Fruit fly (Drosophila melanogaster) whole organism, embryonic: ENCODE data around the gene Arpc5.

Source experiments
- CG10147 ChIP-seq: fragments of 200-800 bp; sonication (Bioruptor generic); optimal IDR thresholded peaks from 2 replicates; lab custom pipeline; 2019; ENCODE audit warnings: missing biosample characterization, mild to moderate bottlenecking, missing genetic modification characterization, moderate library complexity
- CG11504 ChIP-seq: fragments of 200-800 bp; sonication (Bioruptor generic); optimal IDR thresholded peaks from 3 replicates; lab custom pipeline; 2019; ENCODE audit warnings: missing biosample characterization, mild to moderate bottlenecking, missing genetic modification characterization, moderate library complexity
- CG11695 ChIP-seq: fragments of 200-800 bp; sonication (Bioruptor generic); IDR thresholded peaks from 3 replicates; pipeline ENCODE4 v1.3.6; 2022; ENCODE audit warnings: missing biosample characterization, missing genetic modification characterization
- CG1233 ChIP-seq: fragments of 200-800 bp; sonication (Bioruptor generic); optimal IDR thresholded peaks from 4 replicates; lab custom pipeline; 2018; ENCODE audit warnings: missing biosample characterization, mild to moderate bottlenecking, missing genetic modification characterization
- CG13296 ChIP-seq: fragments of 200-800 bp; sonication (Bioruptor generic); optimal IDR thresholded peaks from 3 replicates; lab custom pipeline; 2018; ENCODE audit warnings: missing biosample characterization, mild to moderate bottlenecking, missing genetic modification characterization
- CG13424 ChIP-seq: fragments of 200-800 bp; sonication (Bioruptor generic); optimal IDR thresholded peaks from 2 replicates; lab custom pipeline; 2019; ENCODE audit warnings: missing biosample characterization, mild to moderate bottlenecking, missing genetic modification characterization, moderate library complexity
- CG13894 ChIP-seq: fragments of 200-800 bp; sonication (Bioruptor generic); optimal IDR thresholded peaks from 3 replicates; lab custom pipeline; 2018; ENCODE audit warnings: missing biosample characterization, mild to moderate bottlenecking, missing genetic modification characterization, moderate library complexity
- CG14441 ChIP-seq: fragments of 200-800 bp; sonication (Bioruptor generic); IDR thresholded peaks from 2 replicates; pipeline ENCODE4 v1.3.6; 2022; ENCODE audit warnings: missing biosample characterization, missing genetic modification characterization
- CG14667 ChIP-seq: fragments of 200-800 bp; sonication (Bioruptor generic); IDR thresholded peaks from 2 replicates; pipeline ENCODE4 v1.3.6; 2022; ENCODE audit warnings: missing biosample characterization, missing genetic modification characterization
- CG15269 ChIP-seq: fragments of 200-800 bp; sonication (Bioruptor generic); optimal IDR thresholded peaks from 2 replicates; lab custom pipeline; 2018; ENCODE audit warnings: missing biosample characterization, mild to moderate bottlenecking, missing genetic modification characterization, moderate library complexity
- CG15514 ChIP-seq: fragments of 200-800 bp; sonication (Bioruptor generic); optimal IDR thresholded peaks from 3 replicates; lab custom pipeline; 2017; ENCODE audit warnings: missing biosample characterization, missing genetic modification characterization, mild to moderate bottlenecking, moderate library complexity, missing genetic modification reagents
- CG16813 ChIP-seq: fragments of 200-800 bp; sonication (Bioruptor generic); IDR thresholded peaks from 3 replicates; pipeline ENCODE4 v1.3.6; 2022; ENCODE audit warnings: missing biosample characterization, missing genetic modification characterization; ENCODE audit not compliant: partially characterized antibody
- CG18011 ChIP-seq: fragments of 200-800 bp; sonication (Bioruptor generic); optimal IDR thresholded peaks from 2 replicates; lab custom pipeline; 2017; ENCODE audit warnings: missing biosample characterization, missing genetic modification characterization, mild to moderate bottlenecking, moderate library complexity, missing genotype
- CG18599 ChIP-seq: fragments of 200-800 bp; sonication (Bioruptor generic); optimal IDR thresholded peaks from 3 replicates; lab custom pipeline; 2017; ENCODE audit warnings: missing biosample characterization, missing genetic modification characterization, mild to moderate bottlenecking, moderate library complexity, missing genetic modification reagents
- CG2116 ChIP-seq: fragments of 200-800 bp; sonication (Bioruptor generic); optimal IDR thresholded peaks from 3 replicates; lab custom pipeline; 2018; ENCODE audit warnings: missing biosample characterization, mild to moderate bottlenecking, missing genetic modification characterization
- CG2120 ChIP-seq: fragments of 200-800 bp; sonication (Bioruptor generic); optimal IDR thresholded peaks from 3 replicates; lab custom pipeline; 2016; ENCODE audit warnings: missing biosample characterization, missing genetic modification characterization
- CG2678 ChIP-seq: fragments of 200-800 bp; sonication (Bioruptor generic); optimal IDR thresholded peaks from 3 replicates; lab custom pipeline; 2019; ENCODE audit warnings: missing biosample characterization, mild to moderate bottlenecking, missing genetic modification characterization, moderate library complexity
- CG2889 ChIP-seq: fragments of 200-800 bp; sonication (Bioruptor generic); IDR thresholded peaks from 3 replicates; pipeline ENCODE4 v1.3.6; 2022; ENCODE audit warnings: missing biosample characterization, missing genetic modification characterization
- CG32767 ChIP-seq: fragments of 200-800 bp; sonication (Bioruptor generic); IDR thresholded peaks from 2 replicates; pipeline ENCODE4 v1.3.6; 2022; ENCODE audit warnings: missing biosample characterization, missing genetic modification characterization
- CG3407 ChIP-seq: fragments of 200-800 bp; sonication (Bioruptor generic); optimal IDR thresholded peaks from 2 replicates; lab custom pipeline; 2018; ENCODE audit warnings: missing biosample characterization, mild to moderate bottlenecking, missing genetic modification characterization
- CG34224 ChIP-seq: fragments of 200-800 bp; sonication (Bioruptor generic); IDR thresholded peaks from 3 replicates; pipeline ENCODE4 v1.3.6; 2022; ENCODE audit warnings: missing biosample characterization, missing genetic modification characterization; ENCODE audit not compliant: partially characterized antibody
- CG34422 ChIP-seq: fragments of 200-800 bp; sonication (Bioruptor generic); IDR thresholded peaks from 3 replicates; pipeline ENCODE4 v1.3.6; 2022; ENCODE audit warnings: missing biosample characterization, missing genetic modification characterization
- CG3838 ChIP-seq: fragments of 200-800 bp; sonication (Bioruptor generic); optimal IDR thresholded peaks from 3 replicates; lab custom pipeline; 2016; ENCODE audit warnings: missing biosample characterization, missing genetic modification characterization
- CHES-1-like ChIP-seq: fragments of 200-800 bp; sonication (Bioruptor generic); optimal IDR thresholded peaks from 2 replicates; lab custom pipeline; 2016; ENCODE audit warnings: missing biosample characterization, missing genetic modification characterization
- Dp ChIP-seq: fragments of 200-800 bp; sonication (Bioruptor generic); optimal IDR thresholded peaks from 2 replicates; lab custom pipeline; 2018; ENCODE audit warnings: missing biosample characterization, mild to moderate bottlenecking, missing genetic modification characterization, moderate library complexity
- Hand ChIP-seq: fragments of 200-800 bp; sonication (Bioruptor generic); optimal IDR thresholded peaks from 2 replicates; lab custom pipeline; 2017; ENCODE audit warnings: mild to moderate bottlenecking, missing biosample characterization, missing genetic modification reagents, missing genetic modification characterization
- Hmr ChIP-seq: fragments of 200-800 bp; sonication (Bioruptor generic); optimal IDR thresholded peaks from 3 replicates; lab custom pipeline; 2017; ENCODE audit warnings: mild to moderate bottlenecking, missing biosample characterization, missing genetic modification reagents, missing genetic modification characterization
- Hr51 ChIP-seq, 2 experiments: fragments of 200-800 bp; sonication (Bioruptor generic); optimal IDR thresholded peaks; 2 replicates in 1 of 2; 3 replicates in 1 of 2; lab custom pipeline; 2016 to 2018; ENCODE audit warnings: missing biosample characterization in 2 of 2, missing genetic modification characterization in 2 of 2, mild to moderate bottlenecking in 1 of 2, moderate library complexity in 1 of 2
- Lhr ChIP-seq: fragments of 200-800 bp; sonication (Bioruptor generic); optimal IDR thresholded peaks from 3 replicates; lab custom pipeline; 2017; ENCODE audit warnings: mild to moderate bottlenecking, missing biosample characterization, missing genetic modification reagents, missing genetic modification characterization
- Pdp1 ChIP-seq, 2 experiments: fragments of 200-800 bp; sonication (Bioruptor generic); optimal IDR thresholded peaks; 3 replicates each; lab custom pipeline; 2016; ENCODE audit warnings: missing biosample characterization in 2 of 2, missing genetic modification characterization in 2 of 2, mild to moderate bottlenecking in 1 of 2, moderate library complexity in 1 of 2
- Rfx ChIP-seq: fragments of 200-800 bp; sonication (Bioruptor generic); IDR thresholded peaks from 2 replicates; pipeline ENCODE4 v1.3.6; 2022; ENCODE audit warnings: missing biosample characterization, missing genetic modification characterization
- Scr ChIP-seq: fragments of 200-800 bp; sonication (Bioruptor generic); IDR thresholded peaks from 2 replicates; pipeline ENCODE4 v1.3.6; 2022; ENCODE audit warnings: missing biosample characterization, missing genetic modification characterization; ENCODE audit not compliant: partially characterized antibody
- Sox102F ChIP-seq: fragments of 200-800 bp; sonication (Bioruptor generic); optimal IDR thresholded peaks from 2 replicates; lab custom pipeline; 2018; ENCODE audit warnings: missing biosample characterization, mild to moderate bottlenecking, missing genetic modification characterization, moderate library complexity
- caup ChIP-seq: fragments of 200-800 bp; sonication (Bioruptor generic); optimal IDR thresholded peaks from 3 replicates; lab custom pipeline; 2017; ENCODE audit warnings: missing biosample characterization, mild to moderate bottlenecking, missing genetic modification characterization, moderate library complexity; ENCODE audit not compliant: severe bottlenecking
- cg ChIP-seq: fragments of 200-800 bp; sonication (Bioruptor generic); optimal IDR thresholded peaks from 3 replicates; lab custom pipeline; 2019; ENCODE audit warnings: missing biosample characterization, mild to moderate bottlenecking, missing genetic modification characterization, moderate library complexity
- chif ChIP-seq, 2 experiments: fragments of 200-800 bp; sonication (Bioruptor generic); optimal IDR thresholded peaks; 3 replicates each; lab custom pipeline; 2016; ENCODE audit warnings: missing biosample characterization in 2 of 2, missing genetic modification characterization in 2 of 2
- dmrt99B ChIP-seq: fragments of 200-800 bp; sonication (Bioruptor generic); optimal IDR thresholded peaks from 2 replicates; lab custom pipeline; 2018; ENCODE audit warnings: missing biosample characterization, mild to moderate bottlenecking, missing genetic modification characterization, moderate library complexity
- fd102C ChIP-seq: fragments of 200-800 bp; sonication (Bioruptor generic); optimal IDR thresholded peaks from 2 replicates; lab custom pipeline; 2018; ENCODE audit warnings: missing biosample characterization, mild to moderate bottlenecking, missing genetic modification characterization, moderate library complexity
- gem ChIP-seq: fragments of 200-800 bp; sonication (Bioruptor generic); optimal IDR thresholded peaks from 2 replicates; lab custom pipeline; 2019; ENCODE audit warnings: missing biosample characterization, mild to moderate bottlenecking, missing genetic modification characterization, moderate library complexity
- grau ChIP-seq: fragments of 200-800 bp; optimal IDR thresholded peaks from 3 replicates; lab custom pipeline; 2019; ENCODE audit warnings: missing biosample characterization, mild to moderate bottlenecking, missing genetic modification characterization, moderate library complexity
- pan ChIP-seq, 4 experiments: fragments of >200 bp in 3 of 4; fragments of 200-800 bp in 1 of 4; sonication (Bioruptor generic) in 1 of 4; optimal IDR thresholded peaks in 3 of 4; IDR thresholded peaks in 1 of 4; 2 replicates each; pipeline versions ENCODE4 v1.3.6 to Lab custom; 2017 to 2022; ENCODE audit warnings: missing biosample characterization in 2 of 4, missing genetic modification characterization in 2 of 4, mixed read lengths in 1 of 4
- prd ChIP-seq, 3 experiments: fragments of >200 bp in 2 of 3; fragments of 200-800 bp in 1 of 3; sonication (Bioruptor generic) in 1 of 3; optimal IDR thresholded peaks in 2 of 3; IDR thresholded peaks in 1 of 3; 2 replicates in 2 of 3; 3 replicates in 1 of 3; pipeline versions ENCODE4 v1.3.6 to Lab custom; 2017 to 2022; ENCODE audit warnings: missing biosample characterization in 1 of 3, missing genetic modification characterization in 1 of 3
- sens ChIP-seq: fragments of 200-800 bp; sonication (Bioruptor generic); peaks from one replicate; lab custom pipeline; 2016; ENCODE audit warnings: missing biosample characterization, missing genetic modification characterization
- slbo ChIP-seq: fragments of 200-800 bp; sonication (Bioruptor generic); IDR thresholded peaks from 2 replicates; pipeline ENCODE4 v1.3.6; 2022; ENCODE audit warnings: missing biosample characterization, missing genetic modification characterization

Gene Arpc5

DNA sequence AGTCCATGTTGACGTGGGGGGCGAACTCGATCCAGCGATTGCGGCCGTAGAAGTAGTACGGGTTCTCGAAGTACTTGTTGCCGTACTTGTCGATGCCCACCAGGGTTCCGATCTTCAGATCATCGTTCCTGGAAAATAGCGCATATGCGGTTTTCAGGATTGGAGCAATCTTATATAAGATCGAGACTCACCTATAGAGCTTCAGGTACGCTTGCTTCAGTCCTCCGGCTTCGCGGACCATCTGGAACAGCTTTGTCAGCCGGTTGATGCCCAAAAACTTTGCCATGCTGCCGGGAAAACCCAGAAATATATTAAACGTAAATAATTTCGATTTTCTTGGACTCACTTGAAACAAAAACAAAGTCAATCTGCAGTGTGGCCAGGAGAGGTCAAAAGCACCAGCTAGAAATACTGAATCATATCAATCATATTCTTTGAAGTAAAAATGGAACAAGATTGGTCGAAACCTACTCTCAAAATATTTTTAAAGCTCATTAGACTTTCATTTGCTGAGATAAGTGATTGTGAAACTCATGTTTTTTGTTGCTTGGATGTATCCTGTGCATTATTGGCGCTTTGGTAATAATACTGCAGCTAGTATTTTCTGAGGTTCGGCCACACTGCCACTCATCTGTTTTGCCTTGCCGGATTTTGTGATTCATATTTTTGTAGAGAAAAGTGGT is at the start of gene Arpc5, which contains the start of gene ND-B17.2 (continued):
- TF ChIP-seq CG2116 (GFP tag; lab: Kevin White, UChicago): peak; percentile 23
- TF ChIP-seq Scr: peak; percentile 43; the same call in 1 of the 2 replicates
- peak; percentile 49 for TF ChIP-seq Lhr (GFP tag; lab: Kevin White, UChicago)
- TF ChIP-seq Dp (GFP tag; lab: Kevin White, UChicago): peak; percentile 34
- peak; percentile 37 for TF ChIP-seq grau
- TF ChIP-seq sens (GFP tag; lab: Kevin White, UChicago): peak; percentile 84
- TF ChIP-seq, all 482 proteins: peak for 80

DNA sequence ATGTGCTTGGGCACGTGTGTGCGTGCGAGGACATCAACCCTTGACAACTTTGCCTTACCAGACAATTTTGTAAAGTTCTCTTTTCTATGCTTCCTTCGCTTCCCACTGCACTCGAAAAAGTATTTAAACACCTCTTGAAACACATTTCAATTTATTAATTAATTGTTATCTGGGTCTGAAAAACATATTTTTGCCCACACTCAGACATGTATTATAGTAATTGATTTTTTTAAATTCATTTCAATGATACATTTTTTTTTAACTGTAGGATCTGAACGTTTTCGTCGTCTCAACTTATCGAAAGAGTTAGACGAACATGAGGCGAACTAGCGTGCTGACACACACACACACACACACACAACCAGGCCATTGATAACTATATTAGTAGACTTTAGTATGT is 37.6 kb upstream of the Arpc5 start:
- no peak for TF ChIP-seq CG34224 (GFP tag; lab: Robert Waterston, UW)
- peak; percentile 35; the same call in 1 of the 2 replicates for TF ChIP-seq Rfx (GFP tag; lab: Robert Waterston, UW)
- no peak for TF ChIP-seq CG32767
- TF ChIP-seq CHES-1-like: no peak
- no peak for TF ChIP-seq CG18011 (GFP tag; lab: Kevin White, UChicago)
- TF ChIP-seq pan (optimal IDR thresholded peaks at IDR 0.05; lab: Kevin White, UChicago): no peak
- TF ChIP-seq pan (GFP tag; optimal IDR thresholded peaks at IDR 0.05 in 1 of 2, IDR thresholded peaks at IDR 0.05 in 1 of 2): peak in 1 of 2 experiments; percentile 21
- peak; percentile 12 for TF ChIP-seq CG13894 (tag; lab: Kevin White, UChicago)
- TF ChIP-seq CG13424: peak; percentile 26
- 0 out of 3 replicates have a peak, but pooled peaks have one; percentile 22 for TF ChIP-seq CG11695 (GFP tag; lab: Robert Waterston, UW)
- TF ChIP-seq Hr51 (GFP tag; optimal IDR thresholded peaks at IDR 0.05; lab: Kevin White, UChicago): peak in 1 of 2 experiments; percentile 31
- no peak for TF ChIP-seq CG3838
- TF ChIP-seq cg (GFP tag; lab: Kevin White, UChicago): no peak
- no peak for TF ChIP-seq caup (GFP tag; lab: Kevin White, UChicago)
- no peak for TF ChIP-seq CG2889 (GFP tag; lab: Robert Waterston, UW)
- no peak for TF ChIP-seq CG14667 (GFP tag; lab: Robert Waterston, UW)
- peak; percentile 38 for TF ChIP-seq CG15269
- peak; percentile 31 for TF ChIP-seq CG15514 (GFP tag; lab: Kevin White, UChicago)
- TF ChIP-seq CG2678 (tag; lab: Kevin White, UChicago): peak; percentile 64
- no peak for TF ChIP-seq CG16813 (GFP tag; lab: Robert Waterston, UW)
- 0 out of 2 replicates have a peak, but pooled peaks have one; percentile 6 for TF ChIP-seq slbo
- peak; percentile 40 for TF ChIP-seq Hmr (GFP tag; lab: Kevin White, UChicago)
- TF ChIP-seq Pdp1 (GFP tag; optimal IDR thresholded peaks at IDR 0.05; lab: Kevin White, UChicago): no peak
- TF ChIP-seq CG18599 (GFP tag; lab: Kevin White, UChicago): peak; percentile 51
- TF ChIP-seq CG11504 (tag; lab: Kevin White, UChicago): peak; percentile 42
- peak; percentile 7 for TF ChIP-seq Hand (GFP tag; lab: Kevin White, UChicago)
- peak; percentile 48 for TF ChIP-seq gem (tag; lab: Kevin White, UChicago)
- TF ChIP-seq Sox102F (GFP tag; lab: Kevin White, UChicago): peak; percentile 24
- TF ChIP-seq CG3407 (GFP tag; lab: Kevin White, UChicago): no peak
- no peak for TF ChIP-seq CG14441
- TF ChIP-seq fd102C (GFP tag; lab: Kevin White, UChicago): no peak
- 0 out of 3 replicates have a peak, but pooled peaks have one; percentile 15 for TF ChIP-seq CG34422 (GFP tag; lab: Robert Waterston, UW)
- peak; percentile 19 for TF ChIP-seq CG13296
- no peak for TF ChIP-seq CG1233 (GFP tag; lab: Kevin White, UChicago)
- peak; percentile 7 for TF ChIP-seq CG10147 (GFP tag; lab: Kevin White, UChicago)
- TF ChIP-seq chif (GFP tag; optimal IDR thresholded peaks at IDR 0.05; lab: Kevin White, UChicago): no peak
- TF ChIP-seq prd (optimal IDR thresholded peaks at IDR 0.05; lab: Kevin White, UChicago): no peak
- peak; percentile 31; the same call in 1 of the 3 replicates for TF ChIP-seq prd (GFP tag; IDR thresholded peaks at IDR 0.05; lab: Robert Waterston, UW)
- peak; percentile 44 for TF ChIP-seq dmrt99B (tag; lab: Kevin White, UChicago)
- peak; percentile 49 for TF ChIP-seq CG2120
